Worm (Caenorhabditis elegans) whole organism, young adult: ENCODE results near the gene igeg-1.

Experiments
- B0019.2 ChIP-seq: fragments of 200-800 bp; sonication (Bioruptor generic); conservative IDR thresholded peaks from 2 replicates; pipeline ENCODE4 v1.3.6; 2022; ENCODE audit warnings: missing genetic modification reagents, missing genetic modification characterization, missing compliant biosample characterization
- B0035.1 ChIP-seq: sonication (generic microtip); optimal IDR thresholded peaks from 2 replicates; lab custom pipeline; 2016; ENCODE audit warnings: missing genetic modification characterization, mild to moderate bottlenecking, missing compliant biosample characterization, missing genotype, missing genetic modification reagents
- B0261.1 ChIP-seq: sonication (generic microtip); optimal IDR thresholded peaks from 2 replicates; lab custom pipeline; 2016; ENCODE audit warnings: mild to moderate bottlenecking, missing genetic modification characterization, moderate library complexity, missing compliant biosample characterization
- C06A6.2 ChIP-seq: fragments of 200-800 bp; sonication (Bioruptor generic); conservative IDR thresholded peaks from 2 replicates; pipeline ENCODE4 v1.3.6; 2022; ENCODE audit warnings: missing genetic modification characterization, missing compliant biosample characterization
- F10E7.11 ChIP-seq: sonication (generic microtip); optimal IDR thresholded peaks from 2 replicates; lab custom pipeline; 2017; ENCODE audit warnings: mild to moderate bottlenecking, missing genetic modification characterization, moderate library complexity, missing compliant biosample characterization
- F22D6.2 ChIP-seq: sonication (generic microtip); optimal IDR thresholded peaks from 2 replicates; lab custom pipeline; 2016; ENCODE audit warnings: mild to moderate bottlenecking, missing genetic modification characterization, missing compliant biosample characterization
- F37B4.10 ChIP-seq: fragments of 200-800 bp; sonication (Bioruptor generic); IDR thresholded peaks from 2 replicates; pipeline ENCODE4 v1.3.6; 2022; ENCODE audit warnings: missing genetic modification characterization, missing compliant biosample characterization
- F57A8.1 ChIP-seq: fragments of 200-800 bp; sonication (Bioruptor generic); optimal IDR thresholded peaks from 2 replicates; lab custom pipeline; 2018; ENCODE audit warnings: mild to moderate bottlenecking, missing genetic modification characterization, moderate library complexity, missing compliant biosample characterization
- Y53G8AR.9 ChIP-seq: fragments of 200-800 bp; sonication (Bioruptor generic); conservative IDR thresholded peaks from 2 replicates; pipeline ENCODE4 v1.3.6; 2022; ENCODE audit warnings: missing genetic modification reagents, missing genetic modification characterization, missing compliant biosample characterization
- Y67H2A.10 ChIP-seq: fragments of 200-800 bp; sonication (Bioruptor generic); conservative IDR thresholded peaks from 2 replicates; pipeline ENCODE4 v1.3.6; 2022; ENCODE audit warnings: missing genetic modification reagents, missing genetic modification characterization, missing compliant biosample characterization
- Y79H2A.3 ChIP-seq: fragments of 200-800 bp; sonication (Bioruptor generic); conservative IDR thresholded peaks from 2 replicates; pipeline ENCODE4 v1.3.6; 2022; ENCODE audit warnings: missing genetic modification reagents, missing genetic modification characterization, missing compliant biosample characterization
- Y95B8A.8 ChIP-seq: fragments of 200-800 bp; sonication (Bioruptor generic); IDR thresholded peaks from 2 replicates; pipeline ENCODE4 v1.3.6; 2022; ENCODE audit warnings: missing genetic modification reagents, missing genetic modification characterization, missing compliant biosample characterization
- ZK185.1 ChIP-seq: sonication (generic microtip); optimal IDR thresholded peaks from 2 replicates; lab custom pipeline; 2016; ENCODE audit warnings: mild to moderate bottlenecking, missing genetic modification characterization, missing compliant biosample characterization; ENCODE audit not compliant: poor library complexity, severe bottlenecking
- akir-1 ChIP-seq: fragments of 200-800 bp; sonication (Bioruptor generic); optimal IDR thresholded peaks from 2 replicates; lab custom pipeline; 2018; ENCODE audit warnings: mild to moderate bottlenecking, missing genetic modification characterization, moderate library complexity, missing compliant biosample characterization
- atf-7 ChIP-seq: sonication (generic microtip); optimal IDR thresholded peaks from 2 replicates; lab custom pipeline; 2017; ENCODE audit warnings: mild to moderate bottlenecking, missing genetic modification characterization, missing compliant biosample characterization
- attf-3 ChIP-seq: fragments of 200-800 bp; sonication (Bioruptor generic); conservative IDR thresholded peaks from 2 replicates; pipeline ENCODE4 v1.3.6; 2022; ENCODE audit warnings: missing genetic modification reagents, missing genetic modification characterization, missing compliant biosample characterization
- attf-5 ChIP-seq: fragments of 200-800 bp; sonication (Bioruptor generic); optimal IDR thresholded peaks from 2 replicates; lab custom pipeline; 2018; ENCODE audit warnings: mild to moderate bottlenecking, missing genetic modification characterization, missing compliant biosample characterization
- bed-1 ChIP-seq: fragments of 200-800 bp; sonication (Bioruptor generic); IDR thresholded peaks from 2 replicates; pipeline ENCODE4 v1.3.6; 2022; ENCODE audit warnings: missing genetic modification reagents, missing genetic modification characterization, missing compliant biosample characterization
- bed-2 ChIP-seq: fragments of 200-800 bp; sonication (Bioruptor generic); IDR thresholded peaks from 2 replicates; pipeline ENCODE4 v1.3.6; 2022; ENCODE audit warnings: missing genetic modification reagents, missing genetic modification characterization, missing compliant biosample characterization
- chd-7 ChIP-seq: sonication (generic microtip); optimal IDR thresholded peaks from 2 replicates; lab custom pipeline; 2016; ENCODE audit warnings: mild to moderate bottlenecking, missing genetic modification characterization, moderate library complexity, missing compliant biosample characterization
- die-1 ChIP-seq: sonication (generic microtip); optimal IDR thresholded peaks from 2 replicates; lab custom pipeline; 2016; ENCODE audit warnings: missing genotype, mild to moderate bottlenecking, missing genetic modification characterization, missing compliant biosample characterization
- dox-1 ChIP-seq: fragments of 200-800 bp; sonication (Bioruptor generic); IDR thresholded peaks from 2 replicates; pipeline ENCODE4 v1.3.6; 2022; ENCODE audit warnings: missing genetic modification reagents, missing genetic modification characterization, missing compliant biosample characterization
- egl-18 ChIP-seq: fragments of 200-800 bp; sonication (Bioruptor generic); IDR thresholded peaks from 2 replicates; pipeline ENCODE4 v1.3.6; 2022; ENCODE audit warnings: missing genetic modification reagents, missing genetic modification characterization, missing compliant biosample characterization
- egrh-3 ChIP-seq: fragments of 200-800 bp; sonication (Bioruptor generic); IDR thresholded peaks from 2 replicates; pipeline ENCODE4 v1.3.6; 2022; ENCODE audit warnings: missing genetic modification reagents, missing genetic modification characterization, missing compliant biosample characterization
- gei-17 ChIP-seq: fragments of 200-800 bp; sonication (Bioruptor generic); optimal IDR thresholded peaks from 2 replicates; lab custom pipeline; 2018; ENCODE audit warnings: mild to moderate bottlenecking, missing genetic modification characterization, missing compliant biosample characterization
- him-1 ChIP-seq: sonication (generic microtip); optimal IDR thresholded peaks from 2 replicates; lab custom pipeline; 2016; ENCODE audit warnings: missing genotype, missing genetic modification reagents, missing genetic modification characterization, missing compliant biosample characterization
- hlh-26 ChIP-seq: fragments of 200-800 bp; sonication (Bioruptor generic); conservative IDR thresholded peaks from 2 replicates; pipeline ENCODE4 v1.3.6; 2022; ENCODE audit warnings: missing genetic modification reagents, missing genetic modification characterization, missing compliant biosample characterization
- hmg-1.2 ChIP-seq: fragments of 200-800 bp; sonication (Bioruptor generic); IDR thresholded peaks from 2 replicates; pipeline ENCODE4 v1.3.6; 2022; ENCODE audit warnings: missing genetic modification reagents, missing genetic modification characterization, missing compliant biosample characterization
- hsf-1 ChIP-seq: fragments of 200-800 bp; sonication (Bioruptor generic); IDR thresholded peaks from 2 replicates; pipeline ENCODE4 v1.3.6; 2022; ENCODE audit warnings: missing genetic modification reagents, missing genetic modification characterization, missing compliant biosample characterization
- let-526 ChIP-seq: fragments of 200-800 bp; sonication (Bioruptor generic); IDR thresholded peaks from 2 replicates; pipeline ENCODE4 v1.3.6; 2022; ENCODE audit warnings: missing genetic modification reagents, missing genetic modification characterization, missing compliant biosample characterization
- let-607 ChIP-seq, 2 experiments: fragments of 200-800 bp in 1 of 2; sonication (Bioruptor generic) in 1 of 2; sonication (generic microtip) in 1 of 2; optimal IDR thresholded peaks; 2 replicates each; lab custom pipeline; 2016 to 2018; ENCODE audit warnings: mild to moderate bottlenecking in 2 of 2, missing compliant biosample characterization in 2 of 2, missing genetic modification characterization in 2 of 2, moderate library complexity in 2 of 2, missing genotype in 1 of 2
- lin-26 ChIP-seq: fragments of 200-800 bp; sonication (Bioruptor generic); IDR thresholded peaks from 2 replicates; pipeline ENCODE4 v1.3.6; 2022; ENCODE audit warnings: missing genetic modification reagents, missing genetic modification characterization, missing compliant biosample characterization
- lir-1 ChIP-seq: fragments of 200-800 bp; sonication (Bioruptor generic); conservative IDR thresholded peaks from 2 replicates; pipeline ENCODE4 v1.3.6; 2022; ENCODE audit warnings: missing genetic modification reagents, missing genetic modification characterization, missing compliant biosample characterization
- lsl-1 ChIP-seq: fragments of 200-800 bp; sonication (Bioruptor generic); optimal IDR thresholded peaks from 2 replicates; lab custom pipeline; 2018; ENCODE audit warnings: mild to moderate bottlenecking, missing genetic modification characterization, moderate library complexity, missing compliant biosample characterization
- madf-3 ChIP-seq: fragments of 200-800 bp; sonication (Bioruptor generic); IDR thresholded peaks from 2 replicates; pipeline ENCODE4 v1.3.6; 2022; ENCODE audit warnings: missing genetic modification reagents, missing genetic modification characterization, missing compliant biosample characterization
- madf-8 ChIP-seq: fragments of 200-800 bp; sonication (Bioruptor generic); conservative IDR thresholded peaks from 2 replicates; pipeline ENCODE4 v1.3.6; 2022; ENCODE audit warnings: missing genetic modification reagents, missing genetic modification characterization, missing compliant biosample characterization
- mcd-1 ChIP-seq: fragments of 200-800 bp; sonication (Bioruptor generic); IDR thresholded peaks from 2 replicates; pipeline ENCODE4 v1.3.6; 2022; ENCODE audit warnings: missing genetic modification reagents, missing genetic modification characterization, missing compliant biosample characterization
- mes-4 ChIP-seq: sonication (generic microtip); optimal IDR thresholded peaks from 2 replicates; lab custom pipeline; 2016; ENCODE audit warnings: missing genotype, missing genetic modification characterization, missing compliant biosample characterization
- nhr-27 ChIP-seq: fragments of 200-800 bp; sonication (Bioruptor generic); optimal IDR thresholded peaks from 2 replicates; lab custom pipeline; 2018; ENCODE audit warnings: mild to moderate bottlenecking, missing genetic modification characterization, moderate library complexity, missing compliant biosample characterization
- snpc-1.3 ChIP-seq: sonication (generic microtip); optimal IDR thresholded peaks from 2 replicates; lab custom pipeline; 2017; ENCODE audit warnings: missing genetic modification characterization, mild to moderate bottlenecking, missing compliant biosample characterization, antibody characterized with exemption, moderate library complexity, missing genotype, missing genetic modification reagents; ENCODE audit not compliant: insufficient read depth
- snpc-3.4 ChIP-seq: sonication (generic microtip); optimal IDR thresholded peaks from 2 replicates; lab custom pipeline; 2017; ENCODE audit warnings: missing genetic modification characterization, mild to moderate bottlenecking, missing compliant biosample characterization, antibody characterized with exemption, moderate library complexity, missing genotype, missing genetic modification reagents
- snpc-4 ChIP-seq, 5 experiments: fragments of 150-350 bp in 1 of 5; sonication (generic microtip) in 4 of 5; optimal IDR thresholded peaks; 2 replicates each; lab custom pipeline; 2014 to 2018; ENCODE audit warnings: missing genetic modification characterization in 5 of 5, missing biosample characterization in 3 of 5, antibody characterized with exemption in 2 of 5, mild to moderate bottlenecking in 2 of 5, missing compliant biosample characterization in 2 of 5, missing genotype in 2 of 5, moderate library complexity in 2 of 5, missing genetic modification reagents in 1 of 5
- sptf-2 ChIP-seq: fragments of 200-800 bp; sonication (Bioruptor generic); optimal IDR thresholded peaks from 2 replicates; lab custom pipeline; 2018; ENCODE audit warnings: mild to moderate bottlenecking, missing genetic modification characterization, missing compliant biosample characterization
- tbx-9 ChIP-seq: sonication (generic microtip); optimal IDR thresholded peaks from 2 replicates; lab custom pipeline; 2016; ENCODE audit warnings: borderline replicate concordance, missing genetic modification characterization, inconsistent platforms, missing compliant biosample characterization
- unc-130 ChIP-seq: sonication (generic microtip); optimal IDR thresholded peaks from 2 replicates; lab custom pipeline; 2016; ENCODE audit warnings: missing genetic modification reagents, missing genetic modification characterization, missing compliant biosample characterization
- ztf-18 ChIP-seq: sonication (generic microtip); optimal IDR thresholded peaks from 2 replicates; lab custom pipeline; 2016; ENCODE audit warnings: missing genotype, mild to moderate bottlenecking, missing genetic modification characterization, missing compliant biosample characterization
- ztf-26 ChIP-seq: sonication (generic microtip); optimal IDR thresholded peaks from 2 replicates; lab custom pipeline; 2017; ENCODE audit warnings: missing genetic modification characterization, missing compliant biosample characterization

The igeg-1 gene

DNA sequence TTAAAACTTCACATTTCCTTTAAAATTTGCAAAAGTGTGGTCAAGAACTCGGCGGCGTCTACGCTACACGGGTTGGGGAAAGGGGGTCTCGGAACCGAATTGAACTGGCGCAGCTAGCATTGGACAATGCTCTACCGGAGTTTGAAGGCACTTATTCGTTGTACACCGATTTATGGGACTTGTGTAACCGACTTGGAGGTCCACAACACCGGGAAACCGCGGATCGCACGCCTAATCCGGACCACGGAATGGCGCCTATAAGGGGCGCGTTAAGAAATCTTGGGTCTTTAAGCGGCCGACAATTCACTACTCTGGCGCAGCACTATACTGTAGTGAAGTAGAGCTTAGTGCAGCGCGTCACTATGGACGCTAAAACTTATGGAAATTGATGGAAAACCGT, 23.8 kb upstream of the igeg-1 start:
- TF ChIP-seq ztf-26: no peak
- no peak for TF ChIP-seq chd-7 (tag; lab: Kevin White, UChicago)
- no peak for TF ChIP-seq Y67H2A.10 (GFP tag; lab: Robert Waterston, UW)
- TF ChIP-seq bed-2 (GFP tag; lab: Robert Waterston, UW): no peak
- TF ChIP-seq akir-1 (GFP tag; lab: Kevin White, UChicago): no peak
- TF ChIP-seq lsl-1 (GFP tag; lab: Kevin White, UChicago): peak; percentile 42
- TF ChIP-seq him-1 (tag; lab: Kevin White, UChicago): peak; percentile 54
- TF ChIP-seq unc-130 (GFP tag; lab: Kevin White, UChicago): no peak
- TF ChIP-seq ZK185.1: no peak
- no peak for TF ChIP-seq nhr-27 (tag; lab: Kevin White, UChicago)
- TF ChIP-seq hsf-1 (GFP tag; lab: Robert Waterston, UW): no peak
- TF ChIP-seq F57A8.1 (GFP tag; lab: Kevin White, UChicago): no peak
- peak; percentile 36; the same call in 1 of the 2 replicates for TF ChIP-seq mcd-1 (GFP tag; lab: Robert Waterston, UW)
- peak; percentile 70; the same call in 1 of the 2 replicates for TF ChIP-seq lin-26
- TF ChIP-seq lir-1: no peak
- TF ChIP-seq snpc-4 (GFP tag; optimal IDR thresholded peaks at IDR 0.05; lab: Kevin White, UChicago): peak; percentile 88
- peak; percentile 88 to 96 (median 92) for TF ChIP-seq snpc-4 (tag; optimal IDR thresholded peaks at IDR 0.05; lab: Kevin White, UChicago)
- TF ChIP-seq bed-1: no peak
- TF ChIP-seq gei-17 (GFP tag; lab: Kevin White, UChicago): no peak
- no peak for TF ChIP-seq sptf-2
- no peak for TF ChIP-seq atf-7 (tag; lab: Kevin White, UChicago)
- no peak for TF ChIP-seq egrh-3 (GFP tag; lab: Robert Waterston, UW)
- TF ChIP-seq B0261.1 (tag; lab: Kevin White, UChicago): peak; percentile 51
- TF ChIP-seq die-1 (tag; lab: Kevin White, UChicago): no peak
- no peak for TF ChIP-seq hlh-26
- no peak for TF ChIP-seq mes-4 (tag; lab: Kevin White, UChicago)
- TF ChIP-seq ztf-18 (tag; lab: Kevin White, UChicago): peak; percentile 58
- no peak for TF ChIP-seq F22D6.2
- TF ChIP-seq snpc-1.3: no peak
- peak; percentile 64 for TF ChIP-seq snpc-3.4 (tag; lab: Kevin White, UChicago)
- no peak for TF ChIP-seq madf-3
- TF ChIP-seq Y53G8AR.9: no peak
- no peak for TF ChIP-seq C06A6.2
- TF ChIP-seq madf-8 (GFP tag; lab: Robert Waterston, UW): no peak
- no peak for TF ChIP-seq Y79H2A.3
- no peak for TF ChIP-seq F37B4.10
- TF ChIP-seq hmg-1.2: peak; percentile 88
- TF ChIP-seq attf-5 (GFP tag; lab: Kevin White, UChicago): no peak
- no peak for TF ChIP-seq Y95B8A.8 (GFP tag; lab: Robert Waterston, UW)
- no peak for TF ChIP-seq let-526 (GFP tag; lab: Robert Waterston, UW)
- no peak for TF ChIP-seq let-607 (tag; optimal IDR thresholded peaks at IDR 0.05; lab: Kevin White, UChicago)
- TF ChIP-seq F10E7.11 (tag; lab: Kevin White, UChicago): no peak
- no peak for TF ChIP-seq egl-18 (GFP tag; lab: Robert Waterston, UW)
- no peak for TF ChIP-seq attf-3 (GFP tag; lab: Robert Waterston, UW)
- 0 out of 2 replicates have a peak, but pooled peaks have one; percentile 35 for TF ChIP-seq dox-1
- TF ChIP-seq tbx-9 (tag; lab: Kevin White, UChicago): no peak
- TF ChIP-seq B0035.1: no peak
- no peak for TF ChIP-seq B0019.2 (GFP tag; lab: Robert Waterston, UW)
